Fruit fly (Drosophila melanogaster) whole organism, embryonic: ENCODE results near the gene CG9932.

Experiments
- Ada2b ChIP-seq: fragments of 200-800 bp; sonication (Bioruptor generic); IDR thresholded peaks from 2 replicates; pipeline ENCODE4 v1.3.6; 2022; ENCODE audit warnings: missing biosample characterization, missing genetic modification characterization
- Bteb2 ChIP-seq: fragments of 200-800 bp; sonication (Bioruptor generic); optimal IDR thresholded peaks from 2 replicates; lab custom pipeline; 2016; ENCODE audit warnings: missing biosample characterization, missing genetic modification characterization
- CG10267 ChIP-seq: fragments of 200-800 bp; sonication (Bioruptor generic); optimal IDR thresholded peaks from 2 replicates; lab custom pipeline; 2018; ENCODE audit warnings: missing biosample characterization, mild to moderate bottlenecking, missing genetic modification characterization, moderate library complexity
- CG11696 ChIP-seq: fragments of 200-800 bp; sonication (Bioruptor generic); IDR thresholded peaks from 2 replicates; pipeline ENCODE4 v1.3.6; 2022; ENCODE audit warnings: missing biosample characterization, missing genetic modification characterization
- CG12219 ChIP-seq: fragments of 200-800 bp; sonication (Bioruptor generic); optimal IDR thresholded peaks from 3 replicates; lab custom pipeline; 2018; ENCODE audit warnings: missing biosample characterization, mild to moderate bottlenecking, missing genetic modification characterization
- CG12659 ChIP-seq: fragments of 200-800 bp; sonication (Bioruptor generic); optimal IDR thresholded peaks from 3 replicates; lab custom pipeline; 2017; ENCODE audit warnings: mild to moderate bottlenecking, missing biosample characterization, missing genetic modification reagents, missing genetic modification characterization
- CG13424 ChIP-seq: fragments of 200-800 bp; sonication (Bioruptor generic); optimal IDR thresholded peaks from 2 replicates; lab custom pipeline; 2019; ENCODE audit warnings: missing biosample characterization, mild to moderate bottlenecking, missing genetic modification characterization, moderate library complexity
- CG14014 ChIP-seq: fragments of 200-800 bp; sonication (Bioruptor generic); IDR thresholded peaks from 2 replicates; pipeline ENCODE4 v1.3.6; 2022; ENCODE audit warnings: missing biosample characterization, missing genetic modification characterization
- CG15514 ChIP-seq: fragments of 200-800 bp; sonication (Bioruptor generic); optimal IDR thresholded peaks from 3 replicates; lab custom pipeline; 2017; ENCODE audit warnings: missing biosample characterization, missing genetic modification characterization, mild to moderate bottlenecking, moderate library complexity, missing genetic modification reagents
- CG17359 ChIP-seq: fragments of 200-800 bp; sonication (Bioruptor generic); optimal IDR thresholded peaks from 3 replicates; lab custom pipeline; 2018; ENCODE audit warnings: missing biosample characterization, mild to moderate bottlenecking, missing genetic modification characterization, moderate library complexity
- CG1792 ChIP-seq: fragments of 200-800 bp; sonication (Bioruptor generic); optimal IDR thresholded peaks from 2 replicates; lab custom pipeline; 2016; ENCODE audit warnings: missing biosample characterization, missing genetic modification characterization
- CG30020 ChIP-seq: fragments of 200-800 bp; optimal IDR thresholded peaks from 2 replicates; lab custom pipeline; 2019; ENCODE audit warnings: missing biosample characterization, mild to moderate bottlenecking, missing genetic modification characterization, moderate library complexity
- CG32772 ChIP-seq: fragments of 200-800 bp; sonication (Bioruptor generic); IDR thresholded peaks from 2 replicates; pipeline ENCODE4 v1.3.6; 2022; ENCODE audit warnings: missing biosample characterization, missing genetic modification characterization
- CG43689 ChIP-seq: fragments of 200-800 bp; sonication (Bioruptor generic); IDR thresholded peaks from 2 replicates; pipeline ENCODE4 v1.3.6; 2022; ENCODE audit warnings: missing biosample characterization, missing genetic modification characterization
- CG4730 ChIP-seq: fragments of 200-800 bp; sonication (Bioruptor generic); IDR thresholded peaks from 2 replicates; pipeline ENCODE4 v1.3.6; 2022; ENCODE audit warnings: missing biosample characterization, missing genetic modification characterization
- CG6175 ChIP-seq: fragments of 200-800 bp; sonication (Bioruptor generic); IDR thresholded peaks from 3 replicates; pipeline ENCODE4 v1.3.6; 2022; ENCODE audit warnings: missing biosample characterization, missing genetic modification characterization
- CG7556 ChIP-seq: fragments of 200-800 bp; sonication (Bioruptor generic); optimal IDR thresholded peaks from 2 replicates; lab custom pipeline; 2017; ENCODE audit warnings: missing biosample characterization, mild to moderate bottlenecking, missing genetic modification characterization
- CG7928 ChIP-seq: fragments of 200-800 bp; sonication (Bioruptor generic); optimal IDR thresholded peaks from 2 replicates; lab custom pipeline; 2017; ENCODE audit warnings: missing biosample characterization, mild to moderate bottlenecking, missing genetic modification characterization
- CG8388 ChIP-seq: fragments of 200-800 bp; sonication (Bioruptor generic); optimal IDR thresholded peaks from 2 replicates; lab custom pipeline; 2019; ENCODE audit warnings: missing biosample characterization, mild to moderate bottlenecking, missing genetic modification characterization, moderate library complexity
- CG9797 ChIP-seq: fragments of 200-800 bp; sonication (Bioruptor generic); optimal IDR thresholded peaks from 3 replicates; lab custom pipeline; 2018; ENCODE audit warnings: missing biosample characterization, mild to moderate bottlenecking, missing genetic modification characterization
- D19B ChIP-seq: fragments of 200-800 bp; sonication (Bioruptor generic); optimal IDR thresholded peaks from 2 replicates; lab custom pipeline; 2017; ENCODE audit warnings: missing biosample characterization, mild to moderate bottlenecking, missing genetic modification characterization
- Dad ChIP-seq: fragments of 200-800 bp; sonication (Bioruptor generic); optimal IDR thresholded peaks from 3 replicates; lab custom pipeline; 2016; ENCODE audit warnings: missing biosample characterization, missing genetic modification characterization
- Gsc ChIP-seq: fragments of 200-800 bp; sonication (Bioruptor generic); IDR thresholded peaks from 2 replicates; pipeline ENCODE4 v1.3.6; 2022; ENCODE audit warnings: missing biosample characterization, missing genetic modification characterization
- Hey ChIP-seq: fragments of 200-800 bp; sonication (Bioruptor generic); optimal IDR thresholded peaks from 3 replicates; lab custom pipeline; 2018; ENCODE audit warnings: missing biosample characterization, mild to moderate bottlenecking, missing genetic modification characterization
- Meics ChIP-seq: fragments of 200-800 bp; sonication (Bioruptor generic); optimal IDR thresholded peaks from 2 replicates; lab custom pipeline; 2017; ENCODE audit warnings: missing biosample characterization, mild to moderate bottlenecking, missing genetic modification characterization
- Rx ChIP-seq: fragments of 200-800 bp; sonication (Bioruptor generic); IDR thresholded peaks from 2 replicates; pipeline ENCODE4 v1.3.6; 2022; ENCODE audit warnings: missing biosample characterization, missing genetic modification characterization
- Six4 ChIP-seq: fragments of 200-800 bp; sonication (Bioruptor generic); optimal IDR thresholded peaks from 2 replicates; lab custom pipeline; 2016; ENCODE audit warnings: missing biosample characterization, missing genetic modification characterization
- Sry-β ChIP-seq: fragments of 200-800 bp; sonication (Bioruptor generic); optimal IDR thresholded peaks from 2 replicates; lab custom pipeline; 2018; ENCODE audit warnings: missing biosample characterization, mild to moderate bottlenecking, missing genetic modification characterization, moderate library complexity
- Xbp1 ChIP-seq: fragments of 200-800 bp; sonication (Bioruptor generic); optimal IDR thresholded peaks from 3 replicates; lab custom pipeline; 2016; ENCODE audit warnings: missing biosample characterization, mild to moderate bottlenecking, missing genetic modification characterization
- bowl ChIP-seq: fragments of 200-800 bp; sonication (Bioruptor generic); IDR thresholded peaks from 2 replicates; pipeline ENCODE4 v1.3.6; 2022; ENCODE audit warnings: missing biosample characterization, missing genetic modification characterization
- chinmo ChIP-seq: fragments of 200-800 bp; sonication (Bioruptor generic); IDR thresholded peaks from 4 replicates; pipeline ENCODE4 v1.3.6; 2022; ENCODE audit warnings: missing biosample characterization, missing genetic modification characterization; ENCODE audit not compliant: partially characterized antibody
- crp ChIP-seq, 2 experiments: fragments of 200-800 bp; sonication (Bioruptor generic); optimal IDR thresholded peaks; 2 replicates in 1 of 2; 3 replicates in 1 of 2; lab custom pipeline; 2017; ENCODE audit warnings: missing biosample characterization in 2 of 2, missing genetic modification characterization in 2 of 2, mild to moderate bottlenecking in 1 of 2, moderate library complexity in 1 of 2
- dysf ChIP-seq: fragments of 200-800 bp; sonication (Bioruptor generic); IDR thresholded peaks from 3 replicates; pipeline ENCODE4 v1.3.6; 2022; ENCODE audit warnings: missing biosample characterization, missing genetic modification characterization
- ems ChIP-seq: fragments of 200-800 bp; sonication (Bioruptor generic); optimal IDR thresholded peaks from 3 replicates; lab custom pipeline; 2016; ENCODE audit warnings: missing biosample characterization, missing genetic modification characterization
- fd96Cb ChIP-seq: fragments of 200-800 bp; sonication (Bioruptor generic); optimal IDR thresholded peaks from 2 replicates; lab custom pipeline; 2018; ENCODE audit warnings: missing biosample characterization, mild to moderate bottlenecking, missing genetic modification characterization, moderate library complexity
- hbn ChIP-seq: fragments of 200-800 bp; sonication (Bioruptor generic); IDR thresholded peaks from 2 replicates; pipeline ENCODE4 v1.3.6; 2022; ENCODE audit warnings: missing biosample characterization, missing genetic modification characterization; ENCODE audit not compliant: partially characterized antibody
- jumu ChIP-seq: fragments of 200-800 bp; sonication (Bioruptor generic); optimal IDR thresholded peaks from 3 replicates; lab custom pipeline; 2016; ENCODE audit warnings: missing biosample characterization, missing genetic modification characterization
- mam ChIP-seq: fragments of 200-800 bp; sonication (Bioruptor generic); optimal IDR thresholded peaks from 3 replicates; lab custom pipeline; 2016; ENCODE audit warnings: missing biosample characterization, missing genetic modification characterization
- prd ChIP-seq, 3 experiments: fragments of >200 bp in 2 of 3; fragments of 200-800 bp in 1 of 3; sonication (Bioruptor generic) in 1 of 3; optimal IDR thresholded peaks in 2 of 3; IDR thresholded peaks in 1 of 3; 2 replicates in 2 of 3; 3 replicates in 1 of 3; pipeline versions ENCODE4 v1.3.6 to Lab custom; 2017 to 2022; ENCODE audit warnings: missing biosample characterization in 1 of 3, missing genetic modification characterization in 1 of 3
- pzg ChIP-seq: fragments of 200-800 bp; sonication (Bioruptor generic); optimal IDR thresholded peaks from 3 replicates; lab custom pipeline; 2018; ENCODE audit warnings: missing biosample characterization, mild to moderate bottlenecking, missing genetic modification characterization, moderate library complexity
- ranshi ChIP-seq: fragments of 200-800 bp; sonication (Bioruptor generic); IDR thresholded peaks from 2 replicates; pipeline ENCODE4 v1.3.6; 2022; ENCODE audit warnings: missing biosample characterization, missing genetic modification characterization
- rib ChIP-seq: fragments of 200-800 bp; sonication (Bioruptor generic); IDR thresholded peaks from 2 replicates; pipeline ENCODE4 v1.3.6; 2022; ENCODE audit warnings: missing biosample characterization, missing genetic modification characterization
- seq ChIP-seq: fragments of 200-800 bp; sonication (Bioruptor generic); IDR thresholded peaks from 2 replicates; pipeline ENCODE4 v1.3.6; 2022; ENCODE audit warnings: missing biosample characterization, missing genetic modification characterization
- shn ChIP-seq: fragments of 200-800 bp; sonication (Bioruptor generic); optimal IDR thresholded peaks from 3 replicates; lab custom pipeline; 2016; ENCODE audit warnings: missing biosample characterization, missing genetic modification characterization
- sim ChIP-seq: fragments of 200-800 bp; sonication (Bioruptor generic); IDR thresholded peaks from 2 replicates; pipeline ENCODE4 v1.3.6; 2022; ENCODE audit warnings: missing biosample characterization, missing genetic modification characterization
- slp2 ChIP-seq: fragments of 200-800 bp; sonication (Bioruptor generic); optimal IDR thresholded peaks from 2 replicates; lab custom pipeline; 2016; ENCODE audit warnings: missing biosample characterization, missing genetic modification characterization
- tin ChIP-seq: fragments of 200-800 bp; sonication (Bioruptor generic); optimal IDR thresholded peaks from 3 replicates; lab custom pipeline; 2016; ENCODE audit warnings: missing biosample characterization, missing genetic modification characterization
- vfl ChIP-seq: fragments of 200-800 bp; sonication (Bioruptor generic); optimal IDR thresholded peaks from 2 replicates; lab custom pipeline; 2016; ENCODE audit warnings: missing biosample characterization, missing genetic modification characterization
- vvl ChIP-seq: fragments of 200-800 bp; sonication (Bioruptor generic); IDR thresholded peaks from 2 replicates; pipeline ENCODE4 v1.3.6; 2022; ENCODE audit warnings: missing biosample characterization, missing genetic modification characterization

The CG9932 gene

dm6 chr2L:13005304-13005703, 54.6 kb downstream of the CG9932 start:
- TF ChIP-seq Xbp1 (GFP tag; lab: Kevin White, UChicago) (no peak), CG7928 (GFP tag; lab: Kevin White, UChicago) (no peak), CG7556 (GFP tag; lab: Kevin White, UChicago) (no peak), sim (GFP tag; lab: Robert Waterston, UW) (no peak), chinmo (GFP tag; lab: Robert Waterston, UW) (no peak), Ada2b (GFP tag; lab: Robert Waterston, UW) (no peak), CG15514 (no peak), ranshi (no peak), CG10267 (tag; lab: Kevin White, UChicago) (no peak), dysf (no peak), CG43689 (GFP tag; lab: Robert Waterston, UW) (no peak), vfl (GFP tag; lab: Kevin White, UChicago) (no peak), seq (GFP tag; lab: Robert Waterston, UW) (no peak), CG9797 (no peak), Rx (GFP tag; lab: Robert Waterston, UW) (no peak), bowl (GFP tag; lab: Robert Waterston, UW) (no peak), CG17359 (tag; lab: Kevin White, UChicago) (no peak)
- TF ChIP-seq, all 482 proteins: peak for 0

dm6 chr2L:13004059-13004870, 55.7 kb downstream of the CG9932 start, which contains the start of the genes Vha68-1 and mTor:
Gene Vha68-1, minus strand, starts transcription at chr2L:13004107.
Gene mTor, plus strand, starts transcription at chr2L:13004480.
- TF ChIP-seq tin (GFP tag; lab: Kevin White, UChicago) (peak; percentile 76), hbn (GFP tag; lab: Robert Waterston, UW) (peak; percentile 70), Hey (tag; lab: Kevin White, UChicago) (no peak), CG12219 (no peak), CG13424 (tag; lab: Kevin White, UChicago) (peak; percentile 78), Six4 (GFP tag; lab: Kevin White, UChicago) (peak; percentile 66), CG11696 (GFP tag; lab: Robert Waterston, UW) (no peak), mam (GFP tag; lab: Kevin White, UChicago) (peak; percentile 90), ems (GFP tag; lab: Kevin White, UChicago) (peak; percentile 35), rib (GFP tag; lab: Robert Waterston, UW) (peak; percentile 61), shn (peak; percentile 78), jumu (peak; percentile 71), prd (optimal IDR thresholded peaks at IDR 0.05; lab: Kevin White, UChicago) (no peak), prd (GFP tag; IDR thresholded peaks at IDR 0.05; lab: Robert Waterston, UW) (peak; percentile 87), CG32772 (GFP tag; lab: Robert Waterston, UW) (peak; percentile 77), crp (GFP tag; optimal IDR thresholded peaks at IDR 0.05; lab: Kevin White, UChicago) (peak in 1 of 2 experiments; percentile 36), Bteb2 (GFP tag; lab: Kevin White, UChicago) (peak; percentile 53), slp2 (GFP tag; lab: Kevin White, UChicago) (peak; percentile 78), vvl (GFP tag; lab: Robert Waterston, UW) (peak; percentile 72), CG8388 (GFP tag; lab: Kevin White, UChicago) (no peak), CG12659 (GFP tag; lab: Kevin White, UChicago) (peak; percentile 82), CG6175 (peak; percentile 74; the same call in 2 of the 3 replicates), CG30020 (peak; percentile 91), CG4730 (GFP tag; lab: Robert Waterston, UW) (peak; percentile 65), Dad (GFP tag; lab: Kevin White, UChicago) (peak; percentile 67), CG14014 (GFP tag; lab: Robert Waterston, UW) (peak; percentile 84), pzg (GFP tag; lab: Kevin White, UChicago) (peak; percentile 66), D19B (GFP tag; lab: Kevin White, UChicago) (peak; percentile 57), fd96Cb (tag; lab: Kevin White, UChicago) (peak; percentile 77), Sry-β (GFP tag; lab: Kevin White, UChicago) (peak; percentile 46), CG1792 (GFP tag; lab: Kevin White, UChicago) (no peak), Gsc (GFP tag; lab: Robert Waterston, UW) (peak; percentile 20; the same call in 1 of the 2 replicates), Meics (GFP tag; lab: Kevin White, UChicago) (peak; percentile 82)
